Fruit fly (Drosophila melanogaster): ENCODE data around the gene Meltrin.

The Meltrin gene

dm6 chr3R:14742928-14743327, 45.8 kb upstream of the Meltrin start (continued):
- peak; percentile 65; the same call in 2 of the 3 replicates for TF ChIP-seq H15 (GFP tag; IDR thresholded peaks at IDR 0.05)
- TF ChIP-seq tio (GFP tag; optimal IDR thresholded peaks at IDR 0.05), result peak; percentile 21
- TF ChIP-seq CG1603 (tag; optimal IDR thresholded peaks at IDR 0.05), result peak; percentile 73
- TF ChIP-seq Sox102F (GFP tag; optimal IDR thresholded peaks at IDR 0.05), result peak; percentile 70
- peak; percentile 24 for TF ChIP-seq CG11723 (GFP tag; optimal IDR thresholded peaks at IDR 0.05)
- no peak for TF ChIP-seq dan (GFP tag; IDR thresholded peaks at IDR 0.05)
- TF ChIP-seq bigmax (GFP tag; optimal IDR thresholded peaks at IDR 0.05), result no peak
- peak; percentile 40 for TF ChIP-seq CG15601 (tag; optimal IDR thresholded peaks at IDR 0.05)
- TF ChIP-seq CG34376 (GFP tag; optimal IDR thresholded peaks at IDR 0.05), result no peak
- TF ChIP-seq ro (GFP tag; IDR thresholded peaks at IDR 0.05), result 0 out of 2 replicates have a peak, but pooled peaks have one; percentile 21
- no peak for TF ChIP-seq CG10431 (GFP tag; optimal IDR thresholded peaks at IDR 0.05)
- no peak for TF ChIP-seq CG10274 (GFP tag; optimal IDR thresholded peaks at IDR 0.05)
- no peak for TF ChIP-seq CG18764 (GFP tag; optimal IDR thresholded peaks at IDR 0.05)
- no peak for TF ChIP-seq Max (GFP tag; optimal IDR thresholded peaks at IDR 0.05)
- TF ChIP-seq fru (optimal IDR thresholded peaks at IDR 0.05), result no peak
- peak; percentile 72 for TF ChIP-seq CG6689 (GFP tag; IDR thresholded peaks at IDR 0.05)
- no peak for TF ChIP-seq Elba2 (GFP tag; optimal IDR thresholded peaks at IDR 0.05)
- no peak for TF ChIP-seq CG2129 (GFP tag; IDR thresholded peaks at IDR 0.05; ENCODE audit: partially characterized antibody)
- TF ChIP-seq sna (GFP tag; IDR thresholded peaks at IDR 0.05; ENCODE audit: partially characterized antibody), result no peak
- peak; percentile 39 for TF ChIP-seq CG1529 (GFP tag; optimal IDR thresholded peaks at IDR 0.05)
- no peak for TF ChIP-seq CG2116 (GFP tag; optimal IDR thresholded peaks at IDR 0.05)
- TF ChIP-seq repo (GFP tag; optimal IDR thresholded peaks at IDR 0.05), result no peak
- TF ChIP-seq CG7839 (tag; optimal IDR thresholded peaks at IDR 0.05), result peak; percentile 64
- TF ChIP-seq Mrtf (GFP tag; IDR thresholded peaks at IDR 0.05), result peak; percentile 41; the same call in 1 of the 3 replicates
- TF ChIP-seq gce (GFP tag; IDR thresholded peaks at IDR 0.05), result peak; percentile 81
- TF ChIP-seq CG10565 (GFP tag; optimal IDR thresholded peaks at IDR 0.05), result no peak
- TF ChIP-seq Aef1 (GFP tag; IDR thresholded peaks at IDR 0.05), result peak; percentile 53; the same call in 1 of the 3 replicates
- TF ChIP-seq Optix (GFP tag; IDR thresholded peaks at IDR 0.05), result peak; percentile 50; the same call in 1 of the 3 replicates
- no peak for TF ChIP-seq amos (GFP tag; IDR thresholded peaks at IDR 0.05; ENCODE audit: partially characterized antibody)
- no peak for TF ChIP-seq CG6791 (GFP tag; IDR thresholded peaks at IDR 0.05; ENCODE audit: partially characterized antibody)
- TF ChIP-seq pan (optimal IDR thresholded peaks at IDR 0.05), result no peak
- TF ChIP-seq pan (GFP tag; optimal IDR thresholded peaks at IDR 0.05 in 1 of 2, IDR thresholded peaks at IDR 0.05 in 1 of 2), result peak in 1 of 2 experiments; percentile 59
- TF ChIP-seq CG17186 (GFP tag; optimal IDR thresholded peaks at IDR 0.05), result no peak
- TF ChIP-seq Atf3 (GFP tag; optimal IDR thresholded peaks at IDR 0.05), result no peak
- no peak for TF ChIP-seq Dbx (GFP tag; IDR thresholded peaks at IDR 0.05)
- TF ChIP-seq CG14710 (tag; optimal IDR thresholded peaks at IDR 0.05), result peak; percentile 45
- peak; percentile 55; the same call in 1 of the 2 replicates for TF ChIP-seq CG10366 (GFP tag; IDR thresholded peaks at IDR 0.05)
- no peak for TF ChIP-seq fd102C (GFP tag; optimal IDR thresholded peaks at IDR 0.05)
- TF ChIP-seq Ptx1 (GFP tag; IDR thresholded peaks at IDR 0.05), result peak; percentile 64
- peak; percentile 39 for TF ChIP-seq mam (GFP tag; optimal IDR thresholded peaks at IDR 0.05)
- TF ChIP-seq CG10209 (GFP tag; optimal IDR thresholded peaks at IDR 0.05), result peak; percentile 4
- TF ChIP-seq CG7372 (GFP tag; IDR thresholded peaks at IDR 0.05), result peak; percentile 44; the same call in 1 of the 2 replicates
- TF ChIP-seq PHDP (tag; optimal IDR thresholded peaks at IDR 0.05), result peak; percentile 29
- TF ChIP-seq Hsf (GFP tag; optimal IDR thresholded peaks at IDR 0.05), result peak; percentile 23
- no peak for TF ChIP-seq Tbp (GFP tag; optimal IDR thresholded peaks at IDR 0.05)
- peak; percentile 50; the same call in 1 of the 2 replicates for TF ChIP-seq CG14014 (GFP tag; IDR thresholded peaks at IDR 0.05)
- no peak for TF ChIP-seq CG33557 (GFP tag; optimal IDR thresholded peaks at IDR 0.05)
- TF ChIP-seq Taf1 (GFP tag; IDR thresholded peaks at IDR 0.05), result no peak
- no peak for TF ChIP-seq zen (tag; optimal IDR thresholded peaks at IDR 0.05)
- peak; percentile 63; the same call in 2 of the 3 replicates for TF ChIP-seq croc (GFP tag; conservative IDR thresholded peaks at IDR 0.05)
- no peak for TF ChIP-seq Dip3 (GFP tag; optimal IDR thresholded peaks at IDR 0.05)

All from whole organism, embryonic.